Worm (Caenorhabditis elegans): Measurements from ENCODE around the gene K06H7.7.
A peak's percentile ranks its signal among the peaks of the same experiment; 100 is the strongest.

K06H7.7 gene

DNA sequence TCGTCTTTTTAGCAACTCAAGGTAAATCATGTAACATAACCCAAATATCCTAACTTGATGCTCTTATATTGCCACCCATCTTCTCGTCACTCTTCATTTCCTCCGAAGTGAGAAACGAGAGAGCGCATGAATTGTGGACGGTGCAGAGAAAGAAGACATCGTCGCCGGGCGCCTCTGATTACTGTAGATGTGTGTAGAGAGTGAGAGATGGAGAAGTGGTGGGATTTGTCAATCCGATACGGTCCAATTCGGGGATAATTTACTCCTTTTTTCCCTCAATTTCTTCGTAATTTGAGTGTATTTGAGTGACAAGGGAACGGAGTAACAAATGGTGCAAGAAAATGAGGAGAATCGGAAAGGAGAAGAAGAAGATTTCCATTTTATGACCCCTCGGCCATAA is 24.2 kb downstream of the K06H7.7 start:
- TF ChIP-seq hlh-4 (tag; optimal IDR thresholded peaks at IDR 0.05): no peak
- peak; percentile 8 for TF ChIP-seq blmp-1 (tag; optimal IDR thresholded peaks at IDR 0.05)
- peak in 1 of 2 experiments; percentile 16 for TF ChIP-seq lsy-2 (tag; optimal IDR thresholded peaks at IDR 0.05)

DNA sequence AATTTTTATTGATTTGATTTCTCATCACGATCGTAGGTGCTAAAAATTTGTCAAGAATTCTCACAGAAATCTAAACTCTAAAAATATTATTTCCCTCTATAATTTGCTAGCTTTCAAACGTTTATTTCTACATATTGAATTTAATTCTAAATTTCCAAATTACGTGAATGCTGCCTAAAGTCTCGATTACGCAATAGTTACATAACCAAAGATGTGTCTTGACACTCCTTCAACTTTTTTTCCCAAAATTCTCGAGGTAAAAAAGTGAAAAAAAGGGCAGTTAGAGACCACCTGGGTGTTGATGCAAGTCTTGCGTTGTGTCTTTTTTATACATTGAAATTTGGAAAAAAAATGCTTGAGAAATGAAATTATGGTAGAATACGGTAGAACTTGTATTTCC is 33.4 kb downstream of the K06H7.7 start:
- TF ChIP-seq efl-3 (GFP tag; optimal IDR thresholded peaks at IDR 0.05): no peak
- no peak for TF ChIP-seq nhr-71 (tag; optimal IDR thresholded peaks at IDR 0.05)
- no peak for TF ChIP-seq rnt-1 (tag; optimal IDR thresholded peaks at IDR 0.05)
- no peak for TF ChIP-seq aha-1 (tag; optimal IDR thresholded peaks at IDR 0.05)
- no peak for TF ChIP-seq hlh-17 (GFP tag; optimal IDR thresholded peaks at IDR 0.05; ENCODE audit: borderline replicate concordance)

DNA sequence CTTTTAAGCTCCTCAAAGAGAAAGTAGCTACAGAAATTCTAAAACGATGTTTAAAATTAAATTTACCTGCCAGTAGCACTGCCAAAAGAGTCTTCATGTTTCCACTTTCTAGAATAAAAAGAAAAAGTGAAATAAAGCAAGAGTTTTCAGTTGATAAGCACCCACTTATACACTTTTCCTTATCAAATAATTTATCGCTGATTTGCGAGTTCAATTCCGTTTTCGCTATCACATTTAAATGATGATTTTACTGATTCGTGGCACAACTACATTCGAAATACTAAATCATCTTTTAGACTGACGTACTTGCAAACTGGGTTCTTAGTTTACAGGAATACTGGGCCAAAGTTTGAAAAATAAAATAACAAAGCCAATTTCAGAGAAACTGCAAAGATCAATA is 34.3 kb downstream of the K06H7.7 start, which contains the start of gene K12H4.7:
TSS of gene K12H4.7 (minus strand) at position 138 of the 400 bp plus-strand sequence.
- TF ChIP-seq efl-1 (optimal IDR thresholded peaks at IDR 0.05) (no peak), efl-1 (GFP tag; optimal IDR thresholded peaks at IDR 0.05 in 1 of 2) (peak in 1 of 2 experiments; percentile 61), elt-2 (tag; optimal IDR thresholded peaks at IDR 0.05) (peak; percentile 74), nhr-237 (tag; optimal IDR thresholded peaks at IDR 0.05) (no peak), tlp-1 (tag; optimal IDR thresholded peaks at IDR 0.05) (peak; percentile 51), pqm-1 (tag; optimal IDR thresholded peaks at IDR 0.05) (peak; percentile 74), dsc-1 (tag; optimal IDR thresholded peaks at IDR 0.05) (no peak)

DNA sequence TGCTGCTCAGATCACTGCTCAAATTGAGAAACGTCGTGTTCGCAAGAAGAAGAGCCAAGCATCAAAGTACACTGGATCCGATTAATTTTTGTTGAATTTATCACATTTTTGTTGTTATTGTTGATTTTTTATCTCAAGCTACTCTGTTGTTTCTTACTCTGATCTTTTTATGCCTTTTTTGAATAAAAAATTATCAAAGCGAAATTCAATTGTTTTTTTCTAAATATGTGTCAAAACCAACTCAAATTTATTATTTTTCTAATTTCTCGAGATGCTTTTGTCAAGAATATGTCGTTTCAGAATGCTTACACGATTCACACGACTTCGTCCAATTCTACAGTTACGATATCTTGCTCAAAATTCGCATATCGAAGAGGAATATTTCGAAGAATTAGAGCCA is 37.9 kb downstream of the K06H7.7 start, which contains the start of gene K12H4.2:
TSS of gene K12H4.2 (plus strand) at position 301 of the 400 bp plus-strand sequence.
- TF ChIP-seq pag-3 (tag; optimal IDR thresholded peaks at IDR 0.05; ENCODE audit: borderline replicate concordance, insufficient read depth) (no peak), efl-1 (optimal IDR thresholded peaks at IDR 0.05) (no peak), efl-1 (GFP tag; optimal IDR thresholded peaks at IDR 0.05 in 1 of 2) (peak in 1 of 2 experiments; percentile 12)

DNA sequence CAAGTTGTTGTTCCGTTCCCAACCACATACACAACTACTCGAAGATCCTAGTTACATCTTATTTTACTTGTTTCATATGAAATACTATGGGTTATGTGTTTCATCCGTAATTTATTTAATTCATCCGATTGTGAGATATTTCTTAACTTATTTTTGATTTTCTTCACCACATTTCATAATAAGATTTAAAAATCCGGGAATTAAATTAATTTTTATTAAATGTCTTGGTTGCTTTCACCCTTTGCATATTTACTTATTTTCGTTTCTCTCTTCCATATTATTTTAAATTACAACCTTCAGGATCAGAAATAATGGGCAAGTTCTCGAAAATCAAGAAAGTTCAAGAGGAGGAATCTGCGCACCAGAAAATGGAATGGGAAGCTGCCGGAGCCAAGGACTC is 39.5 kb downstream of the K06H7.7 start, which contains the start of gene K12H4.3:
TSS of gene K12H4.3 (plus strand) at position 301 of the 400 bp plus-strand sequence.
- TF ChIP-seq vab-15 (tag; optimal IDR thresholded peaks at IDR 0.05): no peak

DNA sequence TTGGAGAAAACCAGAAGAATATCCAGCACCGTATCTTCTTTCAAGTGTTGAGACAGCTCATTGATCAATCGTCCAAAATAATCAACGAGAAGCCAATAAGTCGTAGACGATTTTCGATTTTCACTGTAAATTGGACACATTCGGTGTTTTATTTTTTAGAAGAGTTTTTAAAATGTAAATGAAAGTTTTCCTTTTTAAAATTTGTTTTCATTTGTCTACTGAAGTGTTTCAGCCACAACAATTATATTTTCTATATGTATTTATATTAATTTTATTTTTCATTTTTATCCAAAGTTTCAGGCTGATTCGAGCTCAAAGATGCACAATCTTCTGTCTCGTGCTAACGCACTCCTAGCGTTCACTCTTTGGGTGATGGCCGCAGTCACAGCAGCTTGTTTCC is 40.6 kb downstream of the K06H7.7 start, which contains the start of gene spcs-3:
TSS of gene spcs-3 (plus strand) at position 301 of the 400 bp plus-strand sequence.
- no peak for TF ChIP-seq Y116A8C.19 (tag; optimal IDR thresholded peaks at IDR 0.05; ENCODE audit: borderline replicate concordance)
- TF ChIP-seq vab-15 (tag; optimal IDR thresholded peaks at IDR 0.05): no peak
- TF ChIP-seq unc-130 (tag; optimal IDR thresholded peaks at IDR 0.05): no peak
- TF ChIP-seq ceh-8 (GFP tag; optimal IDR thresholded peaks at IDR 0.05): no peak
- no peak for TF ChIP-seq xbp-1 (tag; optimal IDR thresholded peaks at IDR 0.05)
- no peak for TF ChIP-seq C04F5.9 (tag; optimal IDR thresholded peaks at IDR 0.05)
- TF ChIP-seq elt-3 (tag; optimal IDR thresholded peaks at IDR 0.05): no peak
- no peak for TF ChIP-seq fkh-8 (tag; optimal IDR thresholded peaks at IDR 0.05)
- no peak for TF ChIP-seq unc-30 (tag; optimal IDR thresholded peaks at IDR 0.05)
- TF ChIP-seq irx-1 (tag; optimal IDR thresholded peaks at IDR 0.05): no peak
- no peak for TF ChIP-seq dsc-1 (tag; optimal IDR thresholded peaks at IDR 0.05)
- TF ChIP-seq grh-1 (GFP tag; IDR thresholded peaks at IDR 0.05): no peak
- TF ChIP-seq lin-15B (tag; optimal IDR thresholded peaks at IDR 0.05): no peak

DNA sequence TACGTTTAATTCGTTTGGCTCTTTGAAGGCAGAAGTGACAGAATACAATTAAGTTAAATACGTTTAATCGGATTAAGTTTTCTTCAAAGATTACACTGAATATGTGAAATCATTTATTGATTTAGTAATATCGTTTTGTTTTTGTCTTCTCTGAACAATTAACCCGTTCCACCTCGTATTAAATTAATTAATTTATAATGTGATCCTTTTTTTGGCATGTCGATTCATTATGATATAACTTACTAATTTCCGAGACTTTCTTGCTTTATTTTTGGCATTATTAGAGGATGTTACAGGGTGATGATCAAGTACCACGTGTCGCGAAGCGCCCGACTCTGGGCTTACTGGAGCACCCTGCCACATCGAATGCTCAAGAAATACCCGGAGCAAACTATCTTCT is 41.1 kb downstream of the K06H7.7 start, which contains the start of gene K12H4.5:
TSS of gene K12H4.5 (plus strand) at position 301 of the 400 bp plus-strand sequence.
- TF ChIP-seq ets-5 (GFP tag; IDR thresholded peaks at IDR 0.05): no peak
- no peak for TF ChIP-seq zag-1 (tag; optimal IDR thresholded peaks at IDR 0.05)
- no peak for TF ChIP-seq nhr-11 (tag; optimal IDR thresholded peaks at IDR 0.05)
- TF ChIP-seq lin-14 (GFP tag; optimal IDR thresholded peaks at IDR 0.05): no peak
- no peak for TF ChIP-seq pag-3 (tag; optimal IDR thresholded peaks at IDR 0.05; ENCODE audit: borderline replicate concordance, insufficient read depth)
- no peak for TF ChIP-seq unc-130 (tag; optimal IDR thresholded peaks at IDR 0.05)
- no peak for TF ChIP-seq zip-4 (GFP tag; optimal IDR thresholded peaks at IDR 0.05)
